Fruit fly (Drosophila melanogaster) whole organism, embryonic: ENCODE data around the gene CG6012.

ENCODE experiments used
- ATbp ChIP-seq: fragments of 200-800 bp; sonication (Bioruptor generic); optimal IDR thresholded peaks from 2 replicates; lab custom pipeline; 2017; ENCODE audit warnings: missing biosample characterization, mild to moderate bottlenecking, missing genetic modification characterization, missing genetic modification reagents
- Ada2b ChIP-seq: fragments of 200-800 bp; sonication (Bioruptor generic); IDR thresholded peaks from 2 replicates; pipeline ENCODE4 v1.3.6; 2022; ENCODE audit warnings: missing biosample characterization, missing genetic modification characterization
- C15 ChIP-seq: fragments of 200-800 bp; sonication (Bioruptor generic); IDR thresholded peaks from 3 replicates; pipeline ENCODE4 v1.3.6; 2022; ENCODE audit warnings: missing biosample characterization, missing genetic modification characterization
- CG10274 ChIP-seq: fragments of 200-800 bp; sonication (Bioruptor generic); optimal IDR thresholded peaks from 3 replicates; lab custom pipeline; 2017; ENCODE audit warnings: missing biosample characterization, mild to moderate bottlenecking, missing genetic modification characterization
- CG11247 ChIP-seq: fragments of 200-800 bp; sonication (Bioruptor generic); IDR thresholded peaks from 2 replicates; pipeline ENCODE4 v1.3.6; 2022; ENCODE audit warnings: missing biosample characterization, missing genetic modification characterization
- CG11456 ChIP-seq: fragments of 200-800 bp; sonication (Bioruptor generic); IDR thresholded peaks from 3 replicates; pipeline ENCODE4 v1.3.6; 2022; ENCODE audit warnings: missing biosample characterization, missing genetic modification characterization
- CG11696 ChIP-seq: fragments of 200-800 bp; sonication (Bioruptor generic); IDR thresholded peaks from 2 replicates; pipeline ENCODE4 v1.3.6; 2022; ENCODE audit warnings: missing biosample characterization, missing genetic modification characterization
- CG1602 ChIP-seq: fragments of 200-800 bp; sonication (Bioruptor generic); optimal IDR thresholded peaks from 3 replicates; lab custom pipeline; 2016; ENCODE audit warnings: missing biosample characterization, missing genetic modification characterization
- CG1603 ChIP-seq: fragments of 200-800 bp; sonication (Bioruptor generic); optimal IDR thresholded peaks from 2 replicates; lab custom pipeline; 2019; ENCODE audit warnings: missing biosample characterization, mild to moderate bottlenecking, missing genetic modification characterization, moderate library complexity
- CG16779 ChIP-seq: fragments of 200-800 bp; sonication (Bioruptor generic); IDR thresholded peaks from 2 replicates; pipeline ENCODE4 v1.3.6; 2022; ENCODE audit warnings: missing biosample characterization, missing genetic modification characterization
- CG17802 ChIP-seq: fragments of 200-800 bp; sonication (Bioruptor generic); optimal IDR thresholded peaks from 2 replicates; lab custom pipeline; 2018; ENCODE audit warnings: missing biosample characterization, mild to moderate bottlenecking, missing genetic modification characterization, moderate library complexity
- CG2116 ChIP-seq: fragments of 200-800 bp; sonication (Bioruptor generic); optimal IDR thresholded peaks from 3 replicates; lab custom pipeline; 2018; ENCODE audit warnings: missing biosample characterization, mild to moderate bottlenecking, missing genetic modification characterization
- CG31365 ChIP-seq: fragments of 200-800 bp; sonication (Bioruptor generic); optimal IDR thresholded peaks from 2 replicates; lab custom pipeline; 2018; ENCODE audit warnings: missing biosample characterization, mild to moderate bottlenecking, missing genetic modification characterization
- CG3163 ChIP-seq: fragments of 200-800 bp; sonication (Bioruptor generic); optimal IDR thresholded peaks from 3 replicates; lab custom pipeline; 2016; ENCODE audit warnings: missing biosample characterization, missing genetic modification characterization
- CG33213 ChIP-seq: fragments of 200-800 bp; sonication (Bioruptor generic); optimal IDR thresholded peaks from 3 replicates; lab custom pipeline; 2016; ENCODE audit warnings: missing biosample characterization, missing genetic modification characterization
- CG4360 ChIP-seq: fragments of 200-800 bp; sonication (Bioruptor generic); IDR thresholded peaks from 2 replicates; pipeline ENCODE4 v1.3.6; 2022; ENCODE audit warnings: missing biosample characterization, missing genetic modification characterization
- CG6683 ChIP-seq: fragments of 200-800 bp; sonication (Bioruptor generic); optimal IDR thresholded peaks from 2 replicates; lab custom pipeline; 2017; ENCODE audit warnings: missing biosample characterization, mild to moderate bottlenecking, missing genetic modification characterization, missing genetic modification reagents
- CG6765 ChIP-seq: fragments of 200-800 bp; sonication (Bioruptor generic); optimal IDR thresholded peaks from 3 replicates; lab custom pipeline; 2017; ENCODE audit warnings: missing biosample characterization, mild to moderate bottlenecking, missing genetic modification characterization
- CG6791 ChIP-seq: fragments of 200-800 bp; sonication (Bioruptor generic); IDR thresholded peaks from 3 replicates; pipeline ENCODE4 v1.3.6; 2022; ENCODE audit warnings: missing biosample characterization, missing genetic modification characterization; ENCODE audit not compliant: partially characterized antibody
- CG7839 ChIP-seq: fragments of 200-800 bp; sonication (Bioruptor generic); optimal IDR thresholded peaks from 3 replicates; lab custom pipeline; 2018; ENCODE audit warnings: missing biosample characterization, mild to moderate bottlenecking, missing genetic modification characterization, moderate library complexity
- CG7963 ChIP-seq: fragments of 200-800 bp; sonication (Bioruptor generic); IDR thresholded peaks from 3 replicates; pipeline ENCODE4 v1.3.6; 2022; ENCODE audit warnings: missing biosample characterization, missing genetic modification characterization; ENCODE audit not compliant: partially characterized antibody
- CG8281 ChIP-seq: fragments of 200-800 bp; sonication (Bioruptor generic); optimal IDR thresholded peaks from 2 replicates; lab custom pipeline; 2018; ENCODE audit warnings: missing biosample characterization, mild to moderate bottlenecking, missing genetic modification characterization, moderate library complexity
- CG9215 ChIP-seq: fragments of 200-800 bp; sonication (Bioruptor generic); IDR thresholded peaks from 2 replicates; pipeline ENCODE4 v1.3.6; 2022; ENCODE audit warnings: missing biosample characterization, missing genetic modification characterization
- Dref ChIP-seq: fragments of 200-800 bp; sonication (Bioruptor generic); IDR thresholded peaks from 2 replicates; pipeline ENCODE4 v1.3.6; 2022; ENCODE audit warnings: missing biosample characterization, missing genetic modification characterization
- Nf-YA ChIP-seq: fragments of 200-800 bp; sonication (Bioruptor generic); IDR thresholded peaks from 2 replicates; pipeline ENCODE4 v1.3.6; 2022; ENCODE audit warnings: missing biosample characterization, missing genetic modification characterization
- Opbp ChIP-seq: fragments of 200-800 bp; sonication (Bioruptor generic); IDR thresholded peaks from 3 replicates; pipeline ENCODE4 v1.3.6; 2022; ENCODE audit warnings: missing biosample characterization, missing genetic modification characterization; ENCODE audit not compliant: partially characterized antibody
- Optix ChIP-seq: fragments of 200-800 bp; sonication (Bioruptor generic); IDR thresholded peaks from 3 replicates; pipeline ENCODE4 v1.3.6; 2022; ENCODE audit warnings: missing biosample characterization, missing genetic modification characterization
- PHDP ChIP-seq: fragments of 200-800 bp; sonication (Bioruptor generic); optimal IDR thresholded peaks from 3 replicates; lab custom pipeline; 2018; ENCODE audit warnings: missing biosample characterization, mild to moderate bottlenecking, missing genetic modification characterization, moderate library complexity
- Pdp1 ChIP-seq, 2 experiments: fragments of 200-800 bp; sonication (Bioruptor generic); optimal IDR thresholded peaks; 3 replicates each; lab custom pipeline; 2016; ENCODE audit warnings: missing biosample characterization in 2 of 2, missing genetic modification characterization in 2 of 2, mild to moderate bottlenecking in 1 of 2, moderate library complexity in 1 of 2
- Rx ChIP-seq: fragments of 200-800 bp; sonication (Bioruptor generic); IDR thresholded peaks from 2 replicates; pipeline ENCODE4 v1.3.6; 2022; ENCODE audit warnings: missing biosample characterization, missing genetic modification characterization
- Sry-β ChIP-seq: fragments of 200-800 bp; sonication (Bioruptor generic); optimal IDR thresholded peaks from 2 replicates; lab custom pipeline; 2018; ENCODE audit warnings: missing biosample characterization, mild to moderate bottlenecking, missing genetic modification characterization, moderate library complexity
- Sry-δ ChIP-seq: fragments of 200-800 bp; sonication (Bioruptor generic); optimal IDR thresholded peaks from 2 replicates; lab custom pipeline; 2016; ENCODE audit warnings: missing biosample characterization, missing genetic modification characterization
- Ssrp ChIP-seq: fragments of 200-800 bp; sonication (Bioruptor generic); optimal IDR thresholded peaks from 2 replicates; lab custom pipeline; 2018; ENCODE audit warnings: missing biosample characterization, mild to moderate bottlenecking, missing genetic modification characterization, moderate library complexity
- Stat92E ChIP-seq, 3 experiments: fragments of >200 bp in 2 of 3; fragments of 200-800 bp in 1 of 3; sonication (Bioruptor generic) in 1 of 3; optimal IDR thresholded peaks; 2 replicates each; lab custom pipeline; 2017 to 2019; ENCODE audit warnings: missing biosample characterization in 3 of 3, missing genetic modification characterization in 3 of 3, mild to moderate bottlenecking in 1 of 3, moderate library complexity in 1 of 3
- Vsx1 ChIP-seq: fragments of 200-800 bp; sonication (Bioruptor generic); optimal IDR thresholded peaks from 2 replicates; lab custom pipeline; 2017; ENCODE audit warnings: missing biosample characterization, mild to moderate bottlenecking, missing genetic modification characterization, missing genetic modification reagents
- amos ChIP-seq: fragments of 200-800 bp; sonication (Bioruptor generic); IDR thresholded peaks from 2 replicates; pipeline ENCODE4 v1.3.6; 2022; ENCODE audit warnings: missing biosample characterization, missing genetic modification characterization; ENCODE audit not compliant: partially characterized antibody
- aop ChIP-seq: fragments of 200-800 bp; sonication (Bioruptor generic); IDR thresholded peaks from 2 replicates; pipeline ENCODE4 v1.3.6; 2022; ENCODE audit warnings: missing biosample characterization, missing genetic modification characterization
- gem ChIP-seq: fragments of 200-800 bp; sonication (Bioruptor generic); optimal IDR thresholded peaks from 2 replicates; lab custom pipeline; 2019; ENCODE audit warnings: missing biosample characterization, mild to moderate bottlenecking, missing genetic modification characterization, moderate library complexity
- klu ChIP-seq: fragments of 200-800 bp; sonication (Bioruptor generic); IDR thresholded peaks from 2 replicates; pipeline ENCODE4 v1.3.6; 2022; ENCODE audit warnings: missing biosample characterization, missing genetic modification characterization
- kni ChIP-seq: fragments of 200-800 bp; sonication (Bioruptor generic); optimal IDR thresholded peaks from 3 replicates; lab custom pipeline; 2017; ENCODE audit warnings: mild to moderate bottlenecking, missing biosample characterization, missing genetic modification reagents, missing genetic modification characterization
- lilli ChIP-seq: fragments of 200-800 bp; sonication (Bioruptor generic); optimal IDR thresholded peaks from 3 replicates; lab custom pipeline; 2016; ENCODE audit warnings: missing biosample characterization, missing genetic modification characterization
- oc ChIP-seq: fragments of 200-800 bp; sonication (Bioruptor generic); optimal IDR thresholded peaks from 2 replicates; lab custom pipeline; 2018; ENCODE audit warnings: missing biosample characterization, mild to moderate bottlenecking, missing genetic modification characterization, moderate library complexity
- salm ChIP-seq: fragments of 200-800 bp; sonication (Bioruptor generic); optimal IDR thresholded peaks from 2 replicates; lab custom pipeline; 2018; ENCODE audit warnings: missing biosample characterization, mild to moderate bottlenecking, missing genetic modification characterization
- sqz ChIP-seq: fragments of 200-800 bp; sonication (Bioruptor generic); optimal IDR thresholded peaks from 3 replicates; lab custom pipeline; 2018; ENCODE audit warnings: missing biosample characterization, mild to moderate bottlenecking, missing genetic modification characterization
- sr ChIP-seq: fragments of 200-800 bp; sonication (Bioruptor generic); IDR thresholded peaks from 3 replicates; pipeline ENCODE4 v1.3.6; 2022; ENCODE audit warnings: missing biosample characterization, missing genetic modification characterization
- trh ChIP-seq: fragments of 200-800 bp; sonication (Bioruptor generic); optimal IDR thresholded peaks from 2 replicates; lab custom pipeline; 2016; ENCODE audit warnings: missing biosample characterization, missing genetic modification characterization
- usp ChIP-seq: fragments of >200 bp; optimal IDR thresholded peaks from 2 replicates; lab custom pipeline; 2017; ENCODE audit warnings: missing biosample characterization, missing genetic modification characterization
- zen ChIP-seq: fragments of 200-800 bp; sonication (Bioruptor generic); optimal IDR thresholded peaks from 3 replicates; lab custom pipeline; 2018; ENCODE audit warnings: missing biosample characterization, mild to moderate bottlenecking, missing genetic modification characterization, moderate library complexity

The CG6012 gene

dm6 chr2L:16815989-16816749, 45.1 kb downstream of the CG6012 start, which contains the start of gene mdy:
Gene mdy, plus strand, starts transcription at chr2L:16816660.
- TF ChIP-seq Vsx1 (GFP tag; lab: Kevin White, UChicago) (peak; percentile 31), C15 (GFP tag; lab: Robert Waterston, UW) (no peak), Pdp1 (GFP tag; optimal IDR thresholded peaks at IDR 0.05; lab: Kevin White, UChicago) (peak; percentile 46 to 58), CG17802 (no peak), sr (GFP tag; lab: Robert Waterston, UW) (no peak), Sry-β (GFP tag; lab: Kevin White, UChicago) (peak; percentile 99), usp (GFP tag; lab: Kevin White, UChicago) (no peak), CG8281 (tag; lab: Kevin White, UChicago) (peak; percentile 10), Optix (peak; percentile 26; the same call in 1 of the 3 replicates), CG2116 (GFP tag; lab: Kevin White, UChicago) (peak; percentile 74), CG4360 (GFP tag; lab: Robert Waterston, UW) (peak; percentile 33), zen (tag; lab: Kevin White, UChicago) (peak; percentile 58), Rx (GFP tag; lab: Robert Waterston, UW) (0 out of 2 replicates have a peak, but pooled peaks have one; percentile 9), CG1602 (GFP tag; lab: Kevin White, UChicago) (peak; percentile 44), aop (GFP tag; lab: Robert Waterston, UW) (no peak), CG9215 (GFP tag; lab: Robert Waterston, UW) (no peak), CG31365 (no peak), lilli (GFP tag; lab: Kevin White, UChicago) (peak; percentile 80), CG3163 (GFP tag; lab: Kevin White, UChicago) (no peak), CG1603 (tag; lab: Kevin White, UChicago) (peak; percentile 72), CG11247 (GFP tag; lab: Robert Waterston, UW) (peak; percentile 64), CG7839 (tag; lab: Kevin White, UChicago) (peak; percentile 44), Nf-YA (peak; percentile 55; the same call in 1 of the 2 replicates), CG6765 (GFP tag; lab: Kevin White, UChicago) (peak; percentile 30), CG6683 (no peak), CG10274 (GFP tag; lab: Kevin White, UChicago) (no peak), CG7963 (0 out of 3 replicates have a peak, but pooled peaks have one; percentile 29), ATbp (peak; percentile 44), PHDP (tag; lab: Kevin White, UChicago) (peak; percentile 58), CG6791 (GFP tag; lab: Robert Waterston, UW) (no peak), Dref (GFP tag; lab: Robert Waterston, UW) (peak; percentile 73), Stat92E (GFP tag; optimal IDR thresholded peaks at IDR 0.05; lab: Kevin White, UChicago) (peak in 1 of 3 experiments; percentile 83), kni (GFP tag; lab: Kevin White, UChicago) (peak; percentile 8), Opbp (GFP tag; lab: Robert Waterston, UW) (no peak; the same call in 2 of the 3 replicates), CG11696 (no peak), sqz (GFP tag; lab: Kevin White, UChicago) (no peak), klu (GFP tag; lab: Robert Waterston, UW) (peak; percentile 45; the same call in 1 of the 2 replicates), CG33213 (GFP tag; lab: Kevin White, UChicago) (peak; percentile 29), oc (tag; lab: Kevin White, UChicago) (no peak), CG11456 (GFP tag; lab: Robert Waterston, UW) (peak; percentile 86), amos (no peak), Ssrp (tag; lab: Kevin White, UChicago) (peak; percentile 32), Sry-δ (GFP tag; lab: Kevin White, UChicago) (peak; percentile 63), salm (tag; lab: Kevin White, UChicago) (no peak), CG16779 (GFP tag; lab: Robert Waterston, UW) (peak; percentile 22; the same call in 1 of the 2 replicates), gem (tag; lab: Kevin White, UChicago) (peak; percentile 79), Ada2b (GFP tag; lab: Robert Waterston, UW) (peak; percentile 40), trh (GFP tag; lab: Kevin White, UChicago) (no peak)
